Worm (Caenorhabditis elegans): ENCODE data around the gene tbc-6.

Gene tbc-6

DNA sequence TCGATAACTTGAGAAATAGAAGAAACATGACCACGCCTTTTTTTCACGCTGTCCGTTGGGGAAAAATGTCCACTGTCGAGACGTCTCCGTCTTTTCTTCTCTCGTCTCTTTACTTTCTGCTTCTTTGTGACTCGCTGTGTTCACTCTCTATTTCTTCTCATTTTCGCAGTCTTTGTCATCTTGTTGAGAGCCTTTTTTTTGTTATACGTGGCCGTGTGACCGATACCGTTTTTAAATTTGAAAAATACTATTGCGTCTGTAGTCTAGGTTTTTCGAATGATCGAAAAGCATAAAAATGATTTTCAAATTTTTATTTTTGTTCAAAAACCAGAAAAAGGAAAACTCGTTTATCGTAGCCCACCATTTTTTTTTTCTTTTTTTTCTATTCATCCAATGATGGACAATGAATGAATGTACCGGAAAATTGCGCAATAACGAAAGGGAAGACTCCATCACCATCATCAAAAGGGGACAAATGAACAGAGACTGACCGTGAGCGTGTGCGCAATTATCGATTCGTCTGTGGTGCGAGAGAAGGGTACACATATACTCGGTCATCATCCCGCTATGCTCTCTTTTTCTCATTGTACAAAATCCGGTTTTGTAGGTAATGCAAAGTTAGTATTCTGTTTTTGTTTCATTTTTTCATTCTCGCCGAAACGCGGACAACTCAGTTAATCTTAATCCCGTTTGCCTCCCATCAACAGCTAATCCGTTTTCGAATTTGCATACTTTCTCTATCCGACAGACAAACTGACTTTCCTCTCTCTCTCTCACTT lies 3.5 kb upstream of the tbc-6 start:
- TF ChIP-seq hlh-15 (tag; optimal IDR thresholded peaks at IDR 0.05), result no peak
- TF ChIP-seq sox-4 (tag; optimal IDR thresholded peaks at IDR 0.05), result no peak
- peak; percentile 31; the same call in 1 of the 2 replicates for TF ChIP-seq sox-2 (GFP tag; IDR thresholded peaks at IDR 0.05)
- peak; percentile 43 for TF ChIP-seq pros-1 (tag; optimal IDR thresholded peaks at IDR 0.05)
- peak; percentile 45 for TF ChIP-seq ceh-48 (tag; optimal IDR thresholded peaks at IDR 0.05)
- TF ChIP-seq unc-42 (tag; optimal IDR thresholded peaks at IDR 0.05), result peak; percentile 84

DNA sequence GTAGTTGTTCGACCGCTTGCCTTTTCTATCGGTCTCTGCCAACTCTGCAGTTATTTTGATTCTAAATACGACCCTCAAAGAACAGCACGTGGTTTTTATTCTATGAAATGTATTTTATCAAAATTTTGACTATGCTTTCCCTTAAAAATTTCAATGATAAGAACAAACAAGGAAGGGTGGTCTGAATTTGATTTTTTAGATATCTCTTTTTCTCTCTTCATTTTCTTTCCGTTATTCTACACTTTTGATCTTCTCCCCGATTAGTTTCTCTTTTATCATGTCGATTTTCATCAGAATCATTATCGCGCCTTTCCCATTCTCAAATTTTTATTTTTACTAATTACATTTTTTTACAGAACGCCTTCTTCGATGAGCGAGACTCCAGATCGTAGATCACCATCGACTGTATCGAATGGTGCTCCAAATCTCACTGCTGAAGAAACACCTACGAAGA lies 2.9 kb upstream of the tbc-6 start:
- TF ChIP-seq lin-11 (tag; optimal IDR thresholded peaks at IDR 0.05) (no peak), sox-4 (tag; optimal IDR thresholded peaks at IDR 0.05) (no peak), fkh-10 (GFP tag; optimal IDR thresholded peaks at IDR 0.05) (no peak), Y22D7AL.16 (tag; optimal IDR thresholded peaks at IDR 0.05) (no peak), rnt-1 (tag; optimal IDR thresholded peaks at IDR 0.05) (no peak), ahr-1 (tag; optimal IDR thresholded peaks at IDR 0.05) (no peak), ama-1 (optimal IDR thresholded peaks at IDR 0.05) (no peak), ceh-19 (GFP tag; optimal IDR thresholded peaks at IDR 0.05) (no peak), mec-3 (tag; optimal IDR thresholded peaks at IDR 0.05; ENCODE audit: borderline replicate concordance) (no peak), pat-9 (tag; optimal IDR thresholded peaks at IDR 0.05) (no peak)

DNA sequence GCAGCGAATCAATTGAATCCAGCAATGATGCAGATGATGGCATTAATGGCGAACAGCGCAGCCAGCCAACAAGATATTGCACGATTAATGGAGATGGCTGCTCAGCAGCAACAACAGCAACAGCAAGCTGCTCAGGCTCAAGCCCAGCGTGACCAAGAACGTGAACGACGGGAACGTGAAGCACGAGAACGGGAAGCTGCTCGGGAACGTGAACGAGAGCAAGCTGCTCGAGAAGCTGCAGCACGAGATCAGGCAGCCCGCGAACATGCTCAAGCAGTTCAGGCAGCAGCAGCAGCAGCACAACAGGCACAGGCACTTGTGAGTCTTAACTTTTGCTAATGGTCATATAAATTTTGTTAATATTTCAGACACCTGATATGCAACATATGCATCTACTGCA lies 1.2 kb upstream of the tbc-6 start:
- TF ChIP-seq C08G9.2 (tag; optimal IDR thresholded peaks at IDR 0.05) (no peak), syd-9 (tag; optimal IDR thresholded peaks at IDR 0.05) (no peak), tbx-2 (tag; optimal IDR thresholded peaks at IDR 0.05) (peak; percentile 29), ceh-6 (GFP tag; optimal IDR thresholded peaks at IDR 0.05) (peak; percentile 50), ref-2 (tag; optimal IDR thresholded peaks at IDR 0.05) (peak; percentile 15), F13H6.1 (tag; optimal IDR thresholded peaks at IDR 0.05) (no peak), unc-42 (tag; optimal IDR thresholded peaks at IDR 0.05) (peak; percentile 5)

DNA sequence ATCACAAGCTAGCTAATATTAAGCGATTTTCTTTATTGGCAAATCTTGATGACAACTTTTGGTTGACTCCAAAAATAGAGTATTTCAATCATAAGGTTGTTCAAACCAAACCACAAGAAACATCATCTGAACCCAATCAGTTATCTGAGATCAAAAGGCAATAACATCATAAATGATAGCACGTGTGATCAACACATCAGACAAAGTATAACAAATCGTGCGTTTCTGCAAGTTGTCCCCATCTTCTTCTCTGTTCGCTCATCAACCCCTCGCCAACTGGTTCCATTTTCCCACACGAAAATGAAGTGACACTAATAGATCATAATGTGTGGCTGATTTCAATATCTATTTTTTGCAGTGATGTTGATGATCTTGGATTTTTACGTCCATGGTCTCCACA lies 1.4 kb downstream of the tbc-6 start:
- TF ChIP-seq ets-4 (tag; optimal IDR thresholded peaks at IDR 0.05) (no peak), K09A11.1 (tag; optimal IDR thresholded peaks at IDR 0.05; ENCODE audit: insufficient read depth) (no peak), pha-2 (tag; optimal IDR thresholded peaks at IDR 0.05) (no peak), che-1 (tag; optimal IDR thresholded peaks at IDR 0.05) (no peak), hlh-13 (GFP tag; optimal IDR thresholded peaks at IDR 0.05) (no peak), unc-42 (tag; optimal IDR thresholded peaks at IDR 0.05) (no peak), nfya-1 (tag; optimal IDR thresholded peaks at IDR 0.05) (no peak), ceh-2 (tag; optimal IDR thresholded peaks at IDR 0.05) (no peak), fkh-6 (tag; optimal IDR thresholded peaks at IDR 0.05) (no peak), T23F11.4 (GFP tag; optimal IDR thresholded peaks at IDR 0.05) (no peak), sox-4 (tag; optimal IDR thresholded peaks at IDR 0.05) (no peak), ztf-16 (tag; optimal IDR thresholded peaks at IDR 0.05) (no peak), ceh-19 (GFP tag; optimal IDR thresholded peaks at IDR 0.05) (no peak), madf-2 (tag; optimal IDR thresholded peaks at IDR 0.05) (no peak), nhr-232 (tag; optimal IDR thresholded peaks at IDR 0.05) (no peak), pat-9 (tag; optimal IDR thresholded peaks at IDR 0.05) (no peak), lim-6 (tag; optimal IDR thresholded peaks at IDR 0.05) (no peak)

DNA sequence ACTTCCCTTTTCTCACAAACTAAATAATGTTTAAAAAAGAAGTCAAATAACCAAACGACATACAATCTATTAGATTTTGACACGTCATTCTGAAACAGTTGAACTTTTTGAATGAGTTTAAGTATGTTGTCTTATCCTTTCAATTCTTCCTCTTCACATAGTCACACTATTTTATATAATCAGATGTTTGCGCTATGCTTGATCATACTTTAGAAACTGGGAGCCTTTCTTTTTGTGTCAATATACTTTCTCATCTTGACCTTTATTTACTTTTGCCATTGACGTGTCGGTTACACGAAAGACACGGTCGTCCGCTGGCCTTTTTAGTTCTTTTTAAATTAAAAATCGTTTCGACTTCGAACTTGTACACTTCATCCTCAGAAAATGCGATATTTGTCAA lies 4.0 kb downstream of the tbc-6 start, which contains the start of gene C04A2.15:
TSS of gene C04A2.15 (plus strand) at position 299 of the 400 bp plus-strand sequence.
- TF ChIP-seq gmeb-2 (tag; optimal IDR thresholded peaks at IDR 0.05) (no peak), pat-9 (tag; optimal IDR thresholded peaks at IDR 0.05) (no peak), ets-4 (tag; optimal IDR thresholded peaks at IDR 0.05) (no peak), ceh-9 (tag; optimal IDR thresholded peaks at IDR 0.05) (no peak), sdc-2 (tag; optimal IDR thresholded peaks at IDR 0.05) (no peak), Y22D7AL.16 (tag; optimal IDR thresholded peaks at IDR 0.05) (no peak), elt-4 (tag; optimal IDR thresholded peaks at IDR 0.05) (no peak), nfya-1 (tag; optimal IDR thresholded peaks at IDR 0.05) (no peak), pax-1 (tag; optimal IDR thresholded peaks at IDR 0.05) (no peak), hlh-13 (GFP tag; optimal IDR thresholded peaks at IDR 0.05) (no peak), nhr-11 (tag; optimal IDR thresholded peaks at IDR 0.05) (no peak)

All from whole organism, late embryonic.